Worm (Caenorhabditis elegans) whole organism, L4 larva: ENCODE data around the gene Y27F2A.9.
"Not testable (repeated sequence)": the region's sequence is repeated elsewhere in the genome, so short reads cannot be mapped to it uniquely, and the experiment has no call there.

Source experiments
- R02D3.7 ChIP-seq: fragments of 150-350 bp; sonication (generic microtip); optimal IDR thresholded peaks from 3 replicates; lab custom pipeline; 2014; ENCODE audit warnings: missing biosample characterization, missing genetic modification characterization
- ama-1 ChIP-seq: fragments of 150-350 bp; optimal IDR thresholded peaks from 2 replicates; lab custom pipeline; 2014; ENCODE audit warnings: inconsistent platforms, mixed read lengths
- egl-27 ChIP-seq: sonication (generic microtip); optimal IDR thresholded peaks from 3 replicates; lab custom pipeline; 2017; ENCODE audit warnings: missing biosample characterization, missing genetic modification reagents, missing genetic modification characterization
- lin-15B ChIP-seq: fragments of 150-350 bp; sonication (generic microtip); optimal IDR thresholded peaks from 3 replicates; lab custom pipeline; 2014; ENCODE audit warnings: missing biosample characterization, missing genetic modification characterization
- zfp-2 ChIP-seq: sonication (generic microtip); optimal IDR thresholded peaks from 2 replicates; lab custom pipeline; 2016; ENCODE audit warnings: mild to moderate bottlenecking, missing genetic modification characterization, missing compliant biosample characterization

ce11 chrII:3183300-3183840, 8.1 kb downstream of the Y27F2A.9 start, which contains the start of the genes Y27F2A.6 and Y27F2A.8:
- not testable (repeated sequence) for TF ChIP-seq egl-27 (tag; lab: Kevin White, UChicago); ama-1 (lab: Kevin White, UChicago); zfp-2 (tag; lab: Kevin White, UChicago); lin-15B (tag; lab: Kevin White, UChicago); R02D3.7 (tag; lab: Kevin White, UChicago)
